Worm (Caenorhabditis elegans): ENCODE results near the gene dmsr-5.

The dmsr-5 gene

ce11 chrIII:10995156-10995555 lies at the start of gene dmsr-5:
Gene dmsr-5 (minus strand): TSS chrIII:10995256.
- TF ChIP-seq chd-7 (tag; optimal IDR thresholded peaks at IDR 0.05): no peak
- TF ChIP-seq mxl-1 (tag; optimal IDR thresholded peaks at IDR 0.05): no peak
- no peak for TF ChIP-seq ceh-79 (tag; optimal IDR thresholded peaks at IDR 0.05)
- no peak for TF ChIP-seq tbx-9 (tag; optimal IDR thresholded peaks at IDR 0.05; ENCODE audit: borderline replicate concordance)

DNA sequence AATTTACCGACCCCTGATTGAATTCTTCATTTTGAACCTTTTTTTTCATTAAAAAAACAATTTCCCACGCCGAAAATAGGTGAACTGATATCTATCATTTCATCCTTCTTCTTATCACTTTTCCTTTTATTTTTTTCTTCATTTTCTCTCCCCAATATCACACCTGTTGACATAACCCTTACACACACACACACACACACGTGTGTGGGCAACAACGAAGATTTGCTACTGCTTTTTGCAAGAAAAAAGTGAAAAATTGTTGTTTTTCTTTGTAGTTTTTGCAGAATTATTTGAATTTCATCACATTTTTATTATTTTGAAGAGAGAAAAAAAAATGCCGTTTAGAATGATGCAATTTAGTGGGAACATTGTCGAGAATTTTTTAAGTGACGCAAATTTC lies 45.5 kb upstream of the dmsr-5 start:
- no peak for TF ChIP-seq chd-7 (tag; optimal IDR thresholded peaks at IDR 0.05)
- peak; percentile 29 for TF ChIP-seq nhr-80 (tag; optimal IDR thresholded peaks at IDR 0.05)

DNA sequence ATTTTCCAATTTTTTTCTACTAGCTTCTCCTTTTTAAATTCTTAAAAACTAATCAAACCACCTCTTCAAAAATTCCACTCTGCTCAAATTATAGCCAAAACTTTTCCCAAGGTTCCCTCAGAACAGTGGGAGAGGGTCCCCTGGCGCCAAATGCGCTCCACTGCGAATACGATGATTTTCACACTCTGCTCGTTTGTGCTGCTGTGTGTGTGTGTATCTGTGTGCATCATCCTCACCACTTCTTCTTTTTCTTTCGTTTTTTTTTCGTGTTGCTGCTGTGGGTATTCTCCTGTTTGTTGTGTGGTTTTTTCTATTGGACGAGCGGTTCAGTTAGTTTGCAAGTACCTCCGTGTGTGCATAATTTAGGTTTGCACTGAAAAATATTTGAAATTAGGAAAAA lies 44.2 kb upstream of the dmsr-5 start:
- no peak for TF ChIP-seq F10E7.11 (tag; optimal IDR thresholded peaks at IDR 0.05)
- 0 out of 2 replicates have a peak, but pooled peaks have one; percentile 10 for TF ChIP-seq mcd-1 (GFP tag; IDR thresholded peaks at IDR 0.05)
- TF ChIP-seq hlh-26 (GFP tag; conservative IDR thresholded peaks at IDR 0.05): no peak
- TF ChIP-seq ceh-100 (GFP tag; IDR thresholded peaks at IDR 0.05): no peak
- no peak for TF ChIP-seq ztf-25 (GFP tag; IDR thresholded peaks at IDR 0.05)
- no peak for TF ChIP-seq K12H6.12 (tag; optimal IDR thresholded peaks at IDR 0.05)
- no peak for TF ChIP-seq snpc-1.1 (tag; optimal IDR thresholded peaks at IDR 0.05; ENCODE audit: insufficient read depth)
- TF ChIP-seq F57A8.1 (GFP tag; optimal IDR thresholded peaks at IDR 0.05): no peak
- TF ChIP-seq zfh-2 (GFP tag; conservative IDR thresholded peaks at IDR 0.05): 0 out of 2 replicates have a peak, but pooled peaks have one; percentile 23
- no peak for TF ChIP-seq F23B12.7 (tag; optimal IDR thresholded peaks at IDR 0.05; ENCODE audit: insufficient read depth)
- no peak for TF ChIP-seq dpl-1 (GFP tag; optimal IDR thresholded peaks at IDR 0.05)
- no peak for TF ChIP-seq hmg-1.2 (GFP tag; IDR thresholded peaks at IDR 0.05)

- TF ChIP-seq fkh-3 (tag; optimal IDR thresholded peaks at IDR 0.05) (no peak), F22D6.2 (tag; optimal IDR thresholded peaks at IDR 0.05) (no peak), nhr-90 (tag; optimal IDR thresholded peaks at IDR 0.05) (no peak), ceh-58 (GFP tag; IDR thresholded peaks at IDR 0.05) (no peak), ccch-3 (GFP tag; optimal IDR thresholded peaks at IDR 0.05) (no peak), ets-4 (GFP tag; optimal IDR thresholded peaks at IDR 0.05) (no peak), atf-7 (tag; optimal IDR thresholded peaks at IDR 0.05) (no peak), lin-26 (GFP tag; IDR thresholded peaks at IDR 0.05) (no peak), let-526 (GFP tag; IDR thresholded peaks at IDR 0.05) (no peak), Y53F4B.3 (GFP tag; IDR thresholded peaks at IDR 0.05) (no peak), repo-1 (tag; optimal IDR thresholded peaks at IDR 0.05) (no peak), chd-7 (tag; optimal IDR thresholded peaks at IDR 0.05) (no peak), lsl-1 (GFP tag; optimal IDR thresholded peaks at IDR 0.05) (no peak), F49E8.2 (tag; optimal IDR thresholded peaks at IDR 0.05; ENCODE audit: insufficient read depth) (no peak), aptf-3 (GFP tag; IDR thresholded peaks at IDR 0.05) (no peak), Y56A3A.18 (GFP tag; IDR thresholded peaks at IDR 0.05) (no peak), pbrm-1 (GFP tag; IDR thresholded peaks at IDR 0.05) (no peak), hsf-1 (GFP tag; IDR thresholded peaks at IDR 0.05) (no peak), him-1 (tag; optimal IDR thresholded peaks at IDR 0.05) (no peak)
Observed at ce11 chrIII:11036640-11037039, 41.6 kb upstream of the dmsr-5 start, which contains the start of gene spat-2. Gene spat-2 (plus strand): TSS chrIII:11036940.

Measured in whole organism, young adult.